Worm (Caenorhabditis elegans) whole organism, L3 larva: Measurements from ENCODE around the gene nekl-3.

ENCODE experiments used
- R02D3.7 ChIP-seq: fragments of 150-350 bp; optimal IDR thresholded peaks from 2 replicates; lab custom pipeline; 2014; ENCODE audit warnings: missing biosample characterization, missing genetic modification characterization
- ZK546.5 ChIP-seq: sonication (generic microtip); optimal IDR thresholded peaks from 2 replicates; lab custom pipeline; 2017; ENCODE audit warnings: missing biosample characterization, missing genetic modification characterization
- aly-2 ChIP-seq: fragments of 150-350 bp; optimal IDR thresholded peaks from 2 replicates; lab custom pipeline; 2014; ENCODE audit warnings: missing biosample characterization, missing genetic modification characterization
- ama-1 ChIP-seq: fragments of 150-350 bp; optimal IDR thresholded peaks from 2 replicates; lab custom pipeline; 2018
- ceh-28 ChIP-seq: fragments of 150-350 bp; optimal IDR thresholded peaks from 2 replicates; lab custom pipeline; 2014; ENCODE audit warnings: missing biosample characterization, missing genetic modification reagents, missing genetic modification characterization
- ceh-82 ChIP-seq: fragments of 150-350 bp; optimal IDR thresholded peaks from 2 replicates; lab custom pipeline; 2014; ENCODE audit warnings: missing biosample characterization, missing genetic modification characterization
- ceh-9 ChIP-seq: sonication (generic microtip); optimal IDR thresholded peaks from 2 replicates; lab custom pipeline; 2018; ENCODE audit warnings: missing biosample characterization, missing genetic modification characterization
- daf-12 ChIP-seq: fragments of 150-350 bp; optimal IDR thresholded peaks from 2 replicates; lab custom pipeline; 2014; ENCODE audit warnings: missing biosample characterization, missing genetic modification reagents, missing genetic modification characterization
- egl-5 ChIP-seq: fragments of 150-350 bp; optimal IDR thresholded peaks from 2 replicates; lab custom pipeline; 2017; ENCODE audit warnings: missing biosample characterization, missing genetic modification reagents, missing genetic modification characterization, inconsistent platforms
- elt-1 ChIP-seq: fragments of 150-350 bp; optimal IDR thresholded peaks from 2 replicates; lab custom pipeline; 2014; ENCODE audit warnings: missing biosample characterization, missing genetic modification characterization
- elt-2 ChIP-seq: sonication (generic microtip); optimal IDR thresholded peaks from 2 replicates; lab custom pipeline; 2016; ENCODE audit warnings: missing genetic modification reagents, mild to moderate bottlenecking, missing genetic modification characterization, missing compliant biosample characterization
- elt-3 ChIP-seq, 3 experiments: fragments of 150-350 bp in 1 of 3; sonication (generic microtip) in 2 of 3; optimal IDR thresholded peaks; 2 replicates in 2 of 3; 4 replicates in 1 of 3; lab custom pipeline; 2014 to 2017; ENCODE audit warnings: missing biosample characterization in 3 of 3, missing genetic modification characterization in 3 of 3
- eor-1 ChIP-seq, 2 experiments: fragments of 150-350 bp; optimal IDR thresholded peaks; 2 replicates each; lab custom pipeline; 2014 to 2018; ENCODE audit warnings: missing biosample characterization in 2 of 2, missing genetic modification characterization in 2 of 2
- fkh-10 ChIP-seq: sonication (generic microtip); optimal IDR thresholded peaks from 2 replicates; lab custom pipeline; 2017; ENCODE audit warnings: missing biosample characterization, missing genetic modification reagents, missing genetic modification characterization
- fos-1 ChIP-seq: fragments of 150-350 bp; optimal IDR thresholded peaks from 2 replicates; lab custom pipeline; 2014; ENCODE audit warnings: missing biosample characterization, missing genetic modification characterization
- jun-1 ChIP-seq: fragments of 150-350 bp; optimal IDR thresholded peaks from 2 replicates; lab custom pipeline; 2014; ENCODE audit warnings: missing biosample characterization, missing genetic modification reagents, missing genetic modification characterization
- mml-1 ChIP-seq: fragments of 150-350 bp; sonication (generic microtip); optimal IDR thresholded peaks from 3 replicates; lab custom pipeline; 2014; ENCODE audit warnings: missing biosample characterization, missing genetic modification characterization
- nfya-1 ChIP-seq: sonication (generic microtip); optimal IDR thresholded peaks from 2 replicates; lab custom pipeline; 2017; ENCODE audit warnings: missing genetic modification characterization, mild to moderate bottlenecking, missing compliant biosample characterization, antibody characterized with exemption, moderate library complexity; ENCODE audit not compliant: insufficient read depth
- nhr-12 ChIP-seq: fragments of 150-350 bp; optimal IDR thresholded peaks from 2 replicates; lab custom pipeline; 2014; ENCODE audit warnings: missing biosample characterization, missing genetic modification characterization
- nhr-23 ChIP-seq: fragments of 150-350 bp; optimal IDR thresholded peaks from 2 replicates; lab custom pipeline; 2014; ENCODE audit warnings: missing biosample characterization, missing genetic modification reagents, missing genetic modification characterization
- nhr-237 ChIP-seq: fragments of 150-350 bp; optimal IDR thresholded peaks from 2 replicates; lab custom pipeline; 2014; ENCODE audit warnings: missing biosample characterization, missing genetic modification characterization
- nhr-25 ChIP-seq: sonication (generic microtip); optimal IDR thresholded peaks from 2 replicates; lab custom pipeline; 2017; ENCODE audit warnings: missing biosample characterization, missing genetic modification characterization
- nhr-67 ChIP-seq: fragments of 150-350 bp; optimal IDR thresholded peaks from 2 replicates; lab custom pipeline; 2014; ENCODE audit warnings: missing biosample characterization, missing genetic modification characterization
- nhr-77 ChIP-seq: fragments of 150-350 bp; optimal IDR thresholded peaks from 2 replicates; lab custom pipeline; 2014; ENCODE audit warnings: missing biosample characterization, missing genetic modification characterization
- pha-4 ChIP-seq: fragments of 150-350 bp; optimal IDR thresholded peaks from 2 replicates; lab custom pipeline; 2014; ENCODE audit warnings: missing biosample characterization, missing genetic modification reagents, missing genetic modification characterization
- pqm-1 ChIP-seq: fragments of 150-350 bp; optimal IDR thresholded peaks from 2 replicates; lab custom pipeline; 2017; ENCODE audit warnings: missing biosample characterization, missing genetic modification characterization, inconsistent platforms
- sea-2 ChIP-seq: fragments of 150-350 bp; sonication (generic microtip); optimal IDR thresholded peaks from 4 replicates; lab custom pipeline; 2014; ENCODE audit warnings: missing biosample characterization, missing genetic modification reagents, missing genetic modification characterization
- snpc-4 ChIP-seq: fragments of 150-350 bp; optimal IDR thresholded peaks from 2 replicates; lab custom pipeline; 2014; ENCODE audit warnings: missing biosample characterization, missing genetic modification characterization
- tbx-2 ChIP-seq: sonication (generic microtip); optimal IDR thresholded peaks from 2 replicates; lab custom pipeline; 2016; ENCODE audit warnings: mild to moderate bottlenecking, missing genetic modification characterization, missing compliant biosample characterization
- unc-39 ChIP-seq: sonication (generic microtip); optimal IDR thresholded peaks from 4 replicates; lab custom pipeline; 2017; ENCODE audit warnings: missing biosample characterization, missing genetic modification characterization
- unc-62 ChIP-seq: fragments of 150-350 bp; sonication (generic microtip); optimal IDR thresholded peaks from 4 replicates; lab custom pipeline; 2014; ENCODE audit warnings: missing biosample characterization, missing genetic modification reagents, missing genetic modification characterization
- zag-1 ChIP-seq: fragments of 150-350 bp; optimal IDR thresholded peaks from 2 replicates; lab custom pipeline; 2014; ENCODE audit warnings: missing biosample characterization, missing genetic modification characterization
- ztf-11 ChIP-seq: fragments of 150-350 bp; optimal IDR thresholded peaks from 2 replicates; lab custom pipeline; 2014; ENCODE audit warnings: missing biosample characterization, missing genetic modification characterization
- ztf-4 ChIP-seq: fragments of 150-350 bp; optimal IDR thresholded peaks from 2 replicates; lab custom pipeline; 2014; ENCODE audit warnings: missing biosample characterization, missing genetic modification characterization

nekl-3 gene

ce11 chrX:12393786-12394308, 2.6 kb upstream of the nekl-3 start, which contains the start of gene F17E5.2 (continued):
- peak; percentile 82 for TF ChIP-seq fkh-10 (GFP tag; lab: Kevin White, UChicago)
- TF ChIP-seq mml-1 (tag; lab: Kevin White, UChicago): no peak
- TF ChIP-seq nhr-12 (tag; lab: Kevin White, UChicago): no peak
- TF ChIP-seq nhr-77 (tag; lab: Kevin White, UChicago): peak; percentile 85
- peak; percentile 97 for TF ChIP-seq nhr-23 (tag; lab: Kevin White, UChicago)
- TF ChIP-seq snpc-4 (tag; lab: Kevin White, UChicago): peak; percentile 92
- TF ChIP-seq nfya-1 (tag; lab: Kevin White, UChicago): peak; percentile 92
- TF ChIP-seq nhr-67 (tag; lab: Kevin White, UChicago): no peak
- TF ChIP-seq elt-1 (tag; lab: Kevin White, UChicago): peak; percentile 75
- peak; percentile 95 for TF ChIP-seq egl-5 (tag; lab: Kevin White, UChicago)
- TF ChIP-seq ama-1: peak; percentile 46
- TF ChIP-seq eor-1 (tag; optimal IDR thresholded peaks at IDR 0.05; lab: Kevin White, UChicago): no peak
- peak; percentile 10 for TF ChIP-seq sea-2
- TF ChIP-seq daf-12 (tag; lab: Kevin White, UChicago): no peak
- TF ChIP-seq elt-3 (tag; optimal IDR thresholded peaks at IDR 0.05; lab: Kevin White, UChicago): peak in 2 of 3 experiments; percentile 65 to 76

- TF ChIP-seq elt-3 (tag; optimal IDR thresholded peaks at IDR 0.05; lab: Kevin White, UChicago) (no peak), nhr-77 (tag; lab: Kevin White, UChicago) (no peak), egl-5 (tag; lab: Kevin White, UChicago) (no peak), fkh-10 (GFP tag; lab: Kevin White, UChicago) (no peak), nfya-1 (tag; lab: Kevin White, UChicago) (no peak), R02D3.7 (tag; lab: Kevin White, UChicago) (no peak), ztf-11 (tag; lab: Kevin White, UChicago) (no peak), ceh-28 (no peak), nhr-12 (tag; lab: Kevin White, UChicago) (no peak), unc-62 (GFP tag; lab: Kevin White, UChicago) (no peak), nhr-67 (tag; lab: Kevin White, UChicago) (no peak), snpc-4 (tag; lab: Kevin White, UChicago) (no peak), fos-1 (tag; lab: Kevin White, UChicago) (no peak), nhr-23 (tag; lab: Kevin White, UChicago) (no peak), ztf-4 (tag; lab: Kevin White, UChicago) (no peak), aly-2 (tag; lab: Kevin White, UChicago) (no peak), nhr-237 (no peak), jun-1 (tag; lab: Kevin White, UChicago) (no peak), pqm-1 (tag; lab: Kevin White, UChicago) (no peak), daf-12 (tag; lab: Kevin White, UChicago) (no peak)
These were observed 13.0 kb downstream of the nekl-3 start, which contains the start of gene glb-13 for ce11 chrX:12378293-12378692. glb-13 (minus strand) TSS chrX:12378393.

- TF ChIP-seq nhr-23 (tag; lab: Kevin White, UChicago): no peak
- TF ChIP-seq tbx-2 (tag; lab: Kevin White, UChicago): no peak
- no peak for TF ChIP-seq ceh-28
- no peak for TF ChIP-seq unc-39 (tag; lab: Kevin White, UChicago)
- TF ChIP-seq ztf-4 (tag; lab: Kevin White, UChicago): no peak
- TF ChIP-seq, all 47 proteins: peak for 0
These were observed 15.5 kb downstream of the nekl-3 start for ce11 chrX:12375783-12376182.

DNA sequence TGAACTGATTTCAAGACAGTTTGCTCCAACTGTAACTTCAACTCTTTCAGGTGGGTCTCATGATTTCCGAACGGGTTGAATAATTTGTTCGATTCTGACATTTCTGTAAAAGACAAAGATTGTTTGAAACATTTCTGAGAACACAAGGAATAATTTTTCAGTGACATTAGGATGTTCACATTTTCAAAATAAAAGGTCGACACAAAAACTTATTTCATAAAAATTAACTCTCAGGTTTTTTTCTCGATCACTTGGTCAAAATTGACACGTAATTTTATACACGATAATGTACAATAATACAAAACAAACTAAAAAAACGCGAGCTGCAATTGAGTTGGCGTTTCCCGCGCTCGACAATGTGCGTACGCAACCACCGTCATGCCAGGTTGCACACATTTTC, 20.0 kb downstream of the nekl-3 start, which contains the start of gene rif-1.2:
Gene rif-1.2, minus strand, starts transcription at position 101 of the 400 bp plus-strand sequence.
- TF ChIP-seq nhr-237: no peak
- TF ChIP-seq elt-1 (tag; lab: Kevin White, UChicago): no peak
- no peak for TF ChIP-seq nhr-67 (tag; lab: Kevin White, UChicago)
- no peak for TF ChIP-seq pqm-1 (tag; lab: Kevin White, UChicago)
- no peak for TF ChIP-seq daf-12 (tag; lab: Kevin White, UChicago)
- TF ChIP-seq ceh-9: no peak
- TF ChIP-seq elt-2: no peak
- no peak for TF ChIP-seq zag-1 (tag; lab: Kevin White, UChicago)
- no peak for TF ChIP-seq fkh-10 (GFP tag; lab: Kevin White, UChicago)
- TF ChIP-seq eor-1 (tag; optimal IDR thresholded peaks at IDR 0.05; lab: Kevin White, UChicago): no peak
- no peak for TF ChIP-seq snpc-4 (tag; lab: Kevin White, UChicago)
- TF ChIP-seq pha-4 (tag; lab: Kevin White, UChicago): no peak
- TF ChIP-seq aly-2 (tag; lab: Kevin White, UChicago): no peak
- no peak for TF ChIP-seq ZK546.5 (tag; lab: Kevin White, UChicago)
- no peak for TF ChIP-seq R02D3.7 (tag; lab: Kevin White, UChicago)
- no peak for TF ChIP-seq ceh-82 (tag; lab: Kevin White, UChicago)
- no peak for TF ChIP-seq nhr-25 (tag; lab: Kevin White, UChicago)
